Fruit fly (Drosophila melanogaster): Measurements from ENCODE around the gene CG43220.

Gene CG43220

DNA sequence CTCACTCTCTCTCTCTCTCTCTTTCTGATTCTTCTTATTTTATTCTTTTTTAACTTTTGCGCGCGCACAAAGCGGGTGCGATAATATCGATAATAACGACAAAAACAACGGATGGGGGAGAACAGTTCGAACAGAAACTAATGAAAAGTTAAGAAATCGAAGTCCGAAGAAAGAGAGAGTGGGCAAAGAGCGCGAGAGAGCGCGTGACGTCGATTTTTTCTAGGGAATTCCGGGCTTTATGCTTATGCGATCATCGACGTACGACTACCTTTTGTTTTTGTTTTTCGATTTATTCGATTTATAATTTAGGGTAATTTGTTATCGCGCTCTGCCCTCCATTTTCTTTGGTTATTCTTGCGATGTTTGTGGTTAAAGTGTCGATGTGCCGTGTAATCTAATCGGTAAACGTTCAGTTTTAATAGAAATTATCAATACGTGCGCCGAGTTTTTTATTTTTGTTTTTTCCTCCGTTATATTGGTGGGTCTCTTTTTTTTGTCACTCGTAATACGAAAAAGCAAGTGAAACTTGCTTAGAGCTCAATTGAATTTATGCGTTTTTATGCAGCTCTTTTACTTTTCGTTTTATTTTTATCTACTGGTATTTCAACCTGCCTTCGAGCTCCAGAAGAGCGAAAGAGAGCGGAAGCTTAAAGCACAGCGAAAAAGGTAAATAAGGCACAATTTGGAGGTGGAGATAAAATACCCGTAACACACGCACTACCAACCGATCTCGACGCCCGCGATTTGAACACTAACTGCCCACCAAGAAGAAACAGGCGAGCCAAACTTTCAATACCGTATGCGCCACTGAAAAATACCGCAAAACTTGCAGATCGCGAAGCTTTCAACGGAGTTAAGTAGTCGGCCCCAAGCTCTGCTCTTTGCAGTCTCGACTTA lies 36.5 kb upstream of the CG43220 start, which contains the start of gene dl (continued):
- TF ChIP-seq Drgx (GFP tag; IDR thresholded peaks at IDR 0.05): peak; percentile 68
- TF ChIP-seq CG2116 (GFP tag; optimal IDR thresholded peaks at IDR 0.05): no peak
- no peak for TF ChIP-seq H2.0 (GFP tag; IDR thresholded peaks at IDR 0.05)
- TF ChIP-seq CG3407 (GFP tag; optimal IDR thresholded peaks at IDR 0.05): no peak
- TF ChIP-seq Deaf1 (tag; optimal IDR thresholded peaks at IDR 0.05): no peak
- no peak for TF ChIP-seq prd (optimal IDR thresholded peaks at IDR 0.05)
- no peak for TF ChIP-seq prd (GFP tag; IDR thresholded peaks at IDR 0.05)
- no peak; the same call in 2 of the 3 replicates for TF ChIP-seq so (GFP tag; IDR thresholded peaks at IDR 0.05)
- TF ChIP-seq gt (GFP tag; IDR thresholded peaks at IDR 0.05): no peak
- TF ChIP-seq kni (GFP tag; optimal IDR thresholded peaks at IDR 0.05): peak; percentile 75
- TF ChIP-seq CG13424 (tag; optimal IDR thresholded peaks at IDR 0.05): no peak
- TF ChIP-seq Sin3A (optimal IDR thresholded peaks at IDR 0.05): no peak
- no peak for TF ChIP-seq crp (GFP tag; optimal IDR thresholded peaks at IDR 0.05)
- no peak for TF ChIP-seq fd102C (GFP tag; optimal IDR thresholded peaks at IDR 0.05)
- TF ChIP-seq H15 (GFP tag; IDR thresholded peaks at IDR 0.05): no peak
- TF ChIP-seq Fer3 (tag; optimal IDR thresholded peaks at IDR 0.05): no peak
- no peak for TF ChIP-seq dan (GFP tag; IDR thresholded peaks at IDR 0.05)
- no peak for TF ChIP-seq CG2678 (tag; optimal IDR thresholded peaks at IDR 0.05)
- peak; percentile 5 for TF ChIP-seq CG17568 (GFP tag; optimal IDR thresholded peaks at IDR 0.05)
- no peak for TF ChIP-seq CG6272 (GFP tag; IDR thresholded peaks at IDR 0.05)
- no peak for TF ChIP-seq twi (tag; optimal IDR thresholded peaks at IDR 0.05)
- no peak for TF ChIP-seq Mes4 (GFP tag; optimal IDR thresholded peaks at IDR 0.05)
- no peak for TF ChIP-seq inv (GFP tag; IDR thresholded peaks at IDR 0.05; ENCODE audit: partially characterized antibody)
- TF ChIP-seq zfh1 (GFP tag; IDR thresholded peaks at IDR 0.05): no peak
- TF ChIP-seq CG11695 (GFP tag; IDR thresholded peaks at IDR 0.05): no peak
- TF ChIP-seq sens-2 (GFP tag; IDR thresholded peaks at IDR 0.05): no peak
- TF ChIP-seq lab (GFP tag; optimal IDR thresholded peaks at IDR 0.05): peak; percentile 40
- no peak for TF ChIP-seq Rx (GFP tag; IDR thresholded peaks at IDR 0.05)
- no peak for TF ChIP-seq CG17186 (GFP tag; optimal IDR thresholded peaks at IDR 0.05)
- no peak for TF ChIP-seq Max (GFP tag; optimal IDR thresholded peaks at IDR 0.05)
- TF ChIP-seq kah (GFP tag; optimal IDR thresholded peaks at IDR 0.05): no peak
- TF ChIP-seq slp2 (GFP tag; optimal IDR thresholded peaks at IDR 0.05): no peak
- no peak for TF ChIP-seq CoRest (tag; optimal IDR thresholded peaks at IDR 0.05)
- no peak for TF ChIP-seq CG8089 (GFP tag; optimal IDR thresholded peaks at IDR 0.05)
- no peak for TF ChIP-seq lov (optimal IDR thresholded peaks at IDR 0.05)
- no peak for TF ChIP-seq lov (GFP tag; IDR thresholded peaks at IDR 0.05)
- TF ChIP-seq slou (GFP tag; optimal IDR thresholded peaks at IDR 0.05): no peak
- no peak for TF ChIP-seq Xbp1 (GFP tag; optimal IDR thresholded peaks at IDR 0.05)
- TF ChIP-seq CG42726 (GFP tag; IDR thresholded peaks at IDR 0.05; ENCODE audit: partially characterized antibody): no peak; the same call in 1 of the 2 replicates
- TF ChIP-seq usp (GFP tag; optimal IDR thresholded peaks at IDR 0.05): no peak
- no peak for TF ChIP-seq BtbVII (GFP tag; optimal IDR thresholded peaks at IDR 0.05)
- no peak for TF ChIP-seq crol (GFP tag; IDR thresholded peaks at IDR 0.05)
- TF ChIP-seq crc (GFP tag; optimal IDR thresholded peaks at IDR 0.05): no peak
- no peak for TF ChIP-seq zen (tag; optimal IDR thresholded peaks at IDR 0.05)
- TF ChIP-seq mam (GFP tag; optimal IDR thresholded peaks at IDR 0.05): no peak
- peak; percentile 18; the same call in 1 of the 2 replicates for TF ChIP-seq GATAe (GFP tag; conservative IDR thresholded peaks at IDR 0.05)
- TF ChIP-seq scrt (GFP tag; optimal IDR thresholded peaks at IDR 0.05): no peak
- TF ChIP-seq abd-A (tag; optimal IDR thresholded peaks at IDR 0.05): peak; percentile 69
- no peak for TF ChIP-seq oc (tag; optimal IDR thresholded peaks at IDR 0.05)
- no peak for TF ChIP-seq CG10654 (GFP tag; optimal IDR thresholded peaks at IDR 0.05)
